Worm (Caenorhabditis elegans): ENCODE measurements around the gene klc-2.

klc-2 gene

ce11 chrV:5619372-5619771 is 38.2 kb upstream of the klc-2 start (continued):
- no peak for TF ChIP-seq F57A8.1 (GFP tag; optimal IDR thresholded peaks at IDR 0.05)
- TF ChIP-seq ekl-4 (GFP tag; IDR thresholded peaks at IDR 0.05), result no peak
- peak; percentile 52 for TF ChIP-seq xnd-1 (tag; optimal IDR thresholded peaks at IDR 0.05)
- TF ChIP-seq lin-54 (GFP tag; optimal IDR thresholded peaks at IDR 0.05), result peak; percentile 58
- no peak for TF ChIP-seq nfya-1 (tag; optimal IDR thresholded peaks at IDR 0.05; ENCODE audit: borderline replicate concordance, insufficient read depth)

ce11 chrV:5617301-5617700 is 36.1 kb upstream of the klc-2 start, which contains the start of gene M03E7.2:
Gene M03E7.2 (plus strand): TSS chrV:5617601.
- TF ChIP-seq snpc-1.1 (tag; optimal IDR thresholded peaks at IDR 0.05; ENCODE audit: insufficient read depth) (no peak), fkh-3 (tag; optimal IDR thresholded peaks at IDR 0.05) (no peak), die-1 (tag; optimal IDR thresholded peaks at IDR 0.05) (no peak), Y95B8A.8 (GFP tag; IDR thresholded peaks at IDR 0.05) (no peak), mxl-1 (tag; optimal IDR thresholded peaks at IDR 0.05) (no peak), lsy-27 (tag; optimal IDR thresholded peaks at IDR 0.05; ENCODE audit: borderline replicate concordance, insufficient read depth) (no peak), nfya-1 (tag; optimal IDR thresholded peaks at IDR 0.05; ENCODE audit: borderline replicate concordance, insufficient read depth) (no peak), attf-5 (GFP tag; optimal IDR thresholded peaks at IDR 0.05) (no peak), zfh-2 (GFP tag; conservative IDR thresholded peaks at IDR 0.05) (no peak), him-1 (tag; optimal IDR thresholded peaks at IDR 0.05) (no peak), egrh-3 (GFP tag; IDR thresholded peaks at IDR 0.05) (no peak), ets-4 (GFP tag; optimal IDR thresholded peaks at IDR 0.05) (no peak), F49E8.2 (tag; optimal IDR thresholded peaks at IDR 0.05; ENCODE audit: insufficient read depth) (no peak), cebp-2 (GFP tag; IDR thresholded peaks at IDR 0.05) (no peak), lir-1 (GFP tag; conservative IDR thresholded peaks at IDR 0.05) (no peak), hsf-1 (GFP tag; IDR thresholded peaks at IDR 0.05) (no peak), attf-6 (GFP tag; IDR thresholded peaks at IDR 0.05) (no peak), F52B5.7 (tag; optimal IDR thresholded peaks at IDR 0.05) (no peak), ztf-26 (tag; optimal IDR thresholded peaks at IDR 0.05) (no peak), mel-28 (tag; optimal IDR thresholded peaks at IDR 0.05; ENCODE audit: borderline replicate concordance) (no peak)

- no peak for TF ChIP-seq nhr-80 (tag; optimal IDR thresholded peaks at IDR 0.05)
- no peak for TF ChIP-seq C17E4.6 (GFP tag; IDR thresholded peaks at IDR 0.05)
- no peak for TF ChIP-seq hrde-1 (tag; optimal IDR thresholded peaks at IDR 0.05; ENCODE audit: borderline replicate concordance)
- no peak for TF ChIP-seq lin-35 (GFP tag; optimal IDR thresholded peaks at IDR 0.05)
- TF ChIP-seq madf-3 (GFP tag; IDR thresholded peaks at IDR 0.05), result no peak
- no peak for TF ChIP-seq K11D2.4 (GFP tag; IDR thresholded peaks at IDR 0.05)
- no peak for TF ChIP-seq egl-44 (GFP tag; IDR thresholded peaks at IDR 0.05)
- no peak for TF ChIP-seq ztf-18 (tag; optimal IDR thresholded peaks at IDR 0.05)
- no peak for TF ChIP-seq B0019.2 (GFP tag; conservative IDR thresholded peaks at IDR 0.05)
- TF ChIP-seq mes-4 (tag; optimal IDR thresholded peaks at IDR 0.05), result no peak
- TF ChIP-seq lsy-27 (tag; optimal IDR thresholded peaks at IDR 0.05; ENCODE audit: borderline replicate concordance, insufficient read depth), result no peak
- TF ChIP-seq bed-2 (GFP tag; IDR thresholded peaks at IDR 0.05), result no peak
- TF ChIP-seq ets-4 (GFP tag; optimal IDR thresholded peaks at IDR 0.05), result no peak
These were observed 33.5 kb upstream of the klc-2 start, which contains the start of gene M03E7.3 for ce11 chrV:5614724-5615123. Gene M03E7.3 (plus strand): TSS chrV:5615024.
